Worm (Caenorhabditis elegans) whole organism, L3 larva: ENCODE results near the gene H03G16.7.

Source experiments
- ama-1 ChIP-seq: fragments of 150-350 bp; optimal IDR thresholded peaks from 2 replicates; lab custom pipeline; 2018
- ceh-82 ChIP-seq: fragments of 150-350 bp; optimal IDR thresholded peaks from 2 replicates; lab custom pipeline; 2014; ENCODE audit warnings: missing biosample characterization, missing genetic modification characterization
- daf-12 ChIP-seq: fragments of 150-350 bp; optimal IDR thresholded peaks from 2 replicates; lab custom pipeline; 2014; ENCODE audit warnings: missing biosample characterization, missing genetic modification reagents, missing genetic modification characterization
- fos-1 ChIP-seq: fragments of 150-350 bp; optimal IDR thresholded peaks from 2 replicates; lab custom pipeline; 2014; ENCODE audit warnings: missing biosample characterization, missing genetic modification characterization
- hmg-11 ChIP-seq: sonication (generic microtip); optimal IDR thresholded peaks from 2 replicates; lab custom pipeline; 2016; ENCODE audit warnings: missing genetic modification characterization, missing compliant biosample characterization
- nhr-11 ChIP-seq: fragments of 150-350 bp; optimal IDR thresholded peaks from 2 replicates; lab custom pipeline; 2014; ENCODE audit warnings: missing biosample characterization, missing genetic modification characterization
- nhr-23 ChIP-seq: fragments of 150-350 bp; optimal IDR thresholded peaks from 2 replicates; lab custom pipeline; 2014; ENCODE audit warnings: missing biosample characterization, missing genetic modification reagents, missing genetic modification characterization
- unc-39 ChIP-seq: sonication (generic microtip); optimal IDR thresholded peaks from 4 replicates; lab custom pipeline; 2017; ENCODE audit warnings: missing biosample characterization, missing genetic modification characterization
- ztf-11 ChIP-seq: fragments of 150-350 bp; optimal IDR thresholded peaks from 2 replicates; lab custom pipeline; 2014; ENCODE audit warnings: missing biosample characterization, missing genetic modification characterization

- no peak for TF ChIP-seq fos-1 (tag; lab: Kevin White, UChicago)
- no peak for TF ChIP-seq daf-12 (tag; lab: Kevin White, UChicago)
- TF ChIP-seq ztf-11 (tag; lab: Kevin White, UChicago): no peak
- no peak for TF ChIP-seq nhr-11
- no peak for TF ChIP-seq nhr-23 (tag; lab: Kevin White, UChicago)
- TF ChIP-seq ama-1 (lab: Kevin White, UChicago): peak; percentile 18
- no peak for TF ChIP-seq unc-39
- no peak for TF ChIP-seq hmg-11
- TF ChIP-seq ceh-82 (tag; lab: Kevin White, UChicago): no peak
Measured at ce11 chrX:15036287-15036686, 19.5 kb downstream of the H03G16.7 start.
